Worm (Caenorhabditis elegans) whole organism, midembryonic: ENCODE results near the gene srh-240.

Source experiments
- T22C8.4 ChIP-seq: fragments of 200-800 bp; sonication (Bioruptor generic); IDR thresholded peaks from 2 replicates; pipeline ENCODE4 v1.3.6; 2022; ENCODE audit warnings: missing genetic modification characterization, missing compliant biosample characterization
- cog-1 ChIP-seq: sonication (generic microtip); optimal IDR thresholded peaks from 2 replicates; lab custom pipeline; 2016; ENCODE audit warnings: missing genetic modification characterization, missing compliant biosample characterization
- flt-1 ChIP-seq: fragments of 200-800 bp; sonication (Bioruptor generic); IDR thresholded peaks from 2 replicates; pipeline ENCODE4 v1.3.6; 2022; ENCODE audit warnings: missing genetic modification characterization, missing compliant biosample characterization
- klf-2 ChIP-seq: fragments of 200-800 bp; sonication (Bioruptor generic); conservative IDR thresholded peaks from 2 replicates; pipeline ENCODE4 v1.3.6; 2022; ENCODE audit warnings: missing genetic modification reagents, missing genetic modification characterization, missing compliant biosample characterization
- med-1 ChIP-seq: sonication (generic microtip); optimal IDR thresholded peaks from 2 replicates; lab custom pipeline; 2017; ENCODE audit warnings: missing genetic modification characterization, mild to moderate bottlenecking, missing compliant biosample characterization, antibody characterized with exemption, missing genetic modification reagents; ENCODE audit not compliant: insufficient read depth
- ref-1 ChIP-seq: fragments of 200-800 bp; sonication (Bioruptor generic); conservative IDR thresholded peaks from 2 replicates; pipeline ENCODE4 v1.3.6; 2022; ENCODE audit warnings: missing genetic modification reagents, missing genetic modification characterization, missing compliant biosample characterization
- tab-1 ChIP-seq: fragments of 200-800 bp; sonication (Bioruptor generic); IDR thresholded peaks from 2 replicates; pipeline ENCODE4 v1.3.6; 2022; ENCODE audit warnings: missing genetic modification characterization, missing compliant biosample characterization
- ztf-23 ChIP-seq: fragments of 200-800 bp; sonication (Bioruptor generic); IDR thresholded peaks from 2 replicates; pipeline ENCODE4 v1.3.6; 2022; ENCODE audit warnings: missing genetic modification reagents, missing genetic modification characterization, missing compliant biosample characterization
- ztf-29 ChIP-seq: fragments of 200-800 bp; sonication (Bioruptor generic); IDR thresholded peaks from 2 replicates; pipeline ENCODE4 v1.3.6; 2022; ENCODE audit warnings: missing genetic modification reagents, missing genetic modification characterization, missing compliant biosample characterization

Gene srh-240

DNA sequence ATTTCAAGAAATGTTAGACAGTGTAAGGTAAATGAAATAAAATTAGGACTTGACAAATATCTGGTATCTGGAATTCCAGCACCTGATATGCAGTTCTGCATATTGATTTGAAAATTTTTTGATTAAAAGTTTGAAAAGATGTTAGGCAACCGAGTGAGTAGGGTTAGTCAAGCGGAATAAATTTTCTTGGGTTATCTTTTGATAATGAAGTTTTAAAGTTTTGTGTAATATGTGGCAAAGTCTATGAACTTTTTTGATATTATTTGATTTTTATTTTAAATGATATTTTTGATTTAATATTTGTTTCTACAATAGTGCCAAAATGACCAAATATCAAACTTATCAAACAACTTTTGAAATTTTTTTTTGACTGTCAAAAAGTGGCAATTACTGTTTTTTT lies 4.5 kb downstream of the srh-240 start, which contains the start of gene srh-241:
TSS of gene srh-241 (minus strand) at position 101 of the 400 bp plus-strand sequence.
- TF ChIP-seq ztf-23 (no peak), ztf-29 (GFP tag; lab: Robert Waterston, UW) (no peak), med-1 (no peak), tab-1 (GFP tag; lab: Robert Waterston, UW) (no peak), flt-1 (GFP tag; lab: Robert Waterston, UW) (no peak), cog-1 (tag; lab: Kevin White, UChicago) (no peak), T22C8.4 (GFP tag; lab: Robert Waterston, UW) (no peak), ref-1 (GFP tag; lab: Robert Waterston, UW) (no peak), klf-2 (no peak)

DNA sequence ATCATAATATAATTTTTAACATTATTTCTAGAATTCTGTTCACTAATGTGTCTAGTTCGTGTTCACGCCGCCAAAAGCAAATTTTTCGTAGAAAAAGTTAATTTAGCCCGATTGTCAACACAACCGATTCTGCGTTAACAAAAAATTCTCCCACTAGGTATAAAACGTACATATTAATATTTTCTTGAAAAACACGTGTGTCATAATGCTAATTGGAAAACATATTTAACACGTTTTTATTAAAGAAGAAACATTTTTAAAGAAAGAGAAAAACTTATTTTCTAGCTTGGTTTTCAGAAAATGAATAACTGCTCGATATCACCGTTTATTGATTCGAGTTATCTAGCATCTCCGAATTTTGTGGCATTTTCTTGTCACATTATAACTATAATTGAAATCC lies 5.1 kb downstream of the srh-240 start, which contains the start of gene srh-243:
TSS of gene srh-243 (plus strand) at position 301 of the 400 bp plus-strand sequence.
- TF ChIP-seq T22C8.4 (GFP tag; lab: Robert Waterston, UW) = no peak
- TF ChIP-seq cog-1 (tag; lab: Kevin White, UChicago) = no peak
- TF ChIP-seq flt-1 (GFP tag; lab: Robert Waterston, UW) = no peak
- TF ChIP-seq tab-1 (GFP tag; lab: Robert Waterston, UW) = no peak
- TF ChIP-seq klf-2 = no peak
- no peak for TF ChIP-seq ref-1 (GFP tag; lab: Robert Waterston, UW)
- no peak for TF ChIP-seq ztf-23
- TF ChIP-seq ztf-29 (GFP tag; lab: Robert Waterston, UW) = no peak
- no peak for TF ChIP-seq med-1

DNA sequence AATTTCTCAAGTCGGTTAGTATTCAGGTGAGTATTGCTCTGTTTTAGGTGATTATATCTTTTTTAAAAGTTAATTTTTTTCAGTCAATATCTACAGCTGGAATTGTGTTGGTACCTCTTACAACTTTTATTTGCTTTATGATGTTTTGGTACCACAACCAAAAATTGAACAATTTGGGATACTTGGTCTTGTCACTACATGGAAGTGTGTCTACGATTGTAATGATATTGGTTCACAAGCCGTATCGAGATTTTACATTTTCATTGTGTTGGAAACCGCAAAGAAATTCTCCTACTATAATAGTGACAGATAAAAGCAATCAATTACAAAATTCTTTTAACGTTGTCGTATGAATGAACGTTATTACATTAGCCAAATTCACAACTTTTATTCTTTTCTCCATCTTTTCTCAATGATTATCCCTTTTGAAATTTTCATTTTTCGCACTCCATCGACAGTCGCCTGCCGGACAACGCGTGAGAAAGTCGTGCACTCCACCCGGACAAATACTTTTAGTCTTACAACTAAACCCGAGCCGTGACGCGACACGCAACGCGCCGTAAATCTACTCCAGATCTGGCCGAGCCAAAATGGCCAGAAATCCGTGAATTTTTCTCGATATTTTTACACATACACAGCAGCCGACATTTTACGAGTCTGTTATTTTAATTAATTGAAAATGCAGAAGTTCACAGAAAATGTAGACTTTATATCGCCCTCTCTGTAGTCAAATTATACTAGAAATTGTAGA lies 6.9 kb downstream of the srh-240 start:
- no peak for TF ChIP-seq tab-1 (GFP tag; lab: Robert Waterston, UW)
- TF ChIP-seq ztf-29 (GFP tag; lab: Robert Waterston, UW) = no peak
- TF ChIP-seq ref-1 (GFP tag; lab: Robert Waterston, UW) = no peak
- TF ChIP-seq ztf-23 = no peak
- TF ChIP-seq cog-1 (tag; lab: Kevin White, UChicago) = no peak
- no peak for TF ChIP-seq T22C8.4 (GFP tag; lab: Robert Waterston, UW)
- TF ChIP-seq klf-2 = no peak
- no peak for TF ChIP-seq med-1
- no peak for TF ChIP-seq flt-1 (GFP tag; lab: Robert Waterston, UW)

DNA sequence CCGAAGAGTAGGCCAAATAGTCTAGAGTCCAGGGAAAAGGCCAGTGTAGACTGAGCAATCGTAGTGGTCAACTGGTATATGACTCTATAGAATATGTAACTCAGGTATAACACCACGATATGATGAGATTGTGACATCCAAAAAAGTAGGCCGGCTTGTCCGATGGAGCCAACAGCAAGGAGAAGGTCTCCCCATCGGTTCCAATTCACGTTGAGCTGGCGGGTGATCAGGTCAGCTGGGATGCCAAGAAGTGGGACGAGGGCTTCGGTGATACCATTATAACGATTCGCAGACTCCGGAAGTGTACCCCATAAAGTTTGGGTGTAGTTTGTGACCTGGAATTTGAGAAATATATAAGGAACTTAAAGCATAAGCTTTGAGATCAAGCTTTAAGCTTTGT lies 7.9 kb downstream of the srh-240 start:
- no peak for TF ChIP-seq ztf-29 (GFP tag; lab: Robert Waterston, UW)
- TF ChIP-seq ref-1 (GFP tag; lab: Robert Waterston, UW) = no peak
- TF ChIP-seq tab-1 (GFP tag; lab: Robert Waterston, UW) = no peak
- TF ChIP-seq flt-1 (GFP tag; lab: Robert Waterston, UW) = no peak
- no peak for TF ChIP-seq ztf-23
- no peak for TF ChIP-seq med-1
- no peak for TF ChIP-seq cog-1 (tag; lab: Kevin White, UChicago)
- TF ChIP-seq T22C8.4 (GFP tag; lab: Robert Waterston, UW) = no peak
- TF ChIP-seq klf-2 = no peak

DNA sequence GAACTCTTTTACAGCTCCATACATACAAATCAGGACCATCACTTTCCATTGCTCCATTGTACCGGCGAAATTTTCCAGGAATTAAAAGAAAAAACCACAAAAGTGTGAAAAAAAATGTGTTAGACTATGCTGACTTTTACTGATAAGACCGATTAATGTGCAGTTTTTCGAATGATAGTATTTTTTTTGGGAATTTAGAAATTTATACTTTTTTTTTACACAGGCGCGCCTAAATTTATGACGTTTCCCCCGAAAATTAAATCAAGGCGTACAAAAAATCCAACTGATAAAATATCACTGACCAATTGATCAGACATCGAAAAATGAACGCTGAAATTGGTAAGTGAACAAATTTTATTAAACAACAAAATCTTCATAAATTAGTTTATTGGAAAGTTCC lies 10.4 kb downstream of the srh-240 start, which contains the start of gene folt-2:
TSS of gene folt-2 (minus strand) at position 179 of the 400 bp plus-strand sequence.
- TF ChIP-seq ztf-23 (no peak), ztf-29 (GFP tag; lab: Robert Waterston, UW) (no peak), cog-1 (tag; lab: Kevin White, UChicago) (no peak), flt-1 (GFP tag; lab: Robert Waterston, UW) (no peak), klf-2 (no peak), ref-1 (GFP tag; lab: Robert Waterston, UW) (no peak), T22C8.4 (GFP tag; lab: Robert Waterston, UW) (no peak), tab-1 (GFP tag; lab: Robert Waterston, UW) (no peak), med-1 (no peak)

DNA sequence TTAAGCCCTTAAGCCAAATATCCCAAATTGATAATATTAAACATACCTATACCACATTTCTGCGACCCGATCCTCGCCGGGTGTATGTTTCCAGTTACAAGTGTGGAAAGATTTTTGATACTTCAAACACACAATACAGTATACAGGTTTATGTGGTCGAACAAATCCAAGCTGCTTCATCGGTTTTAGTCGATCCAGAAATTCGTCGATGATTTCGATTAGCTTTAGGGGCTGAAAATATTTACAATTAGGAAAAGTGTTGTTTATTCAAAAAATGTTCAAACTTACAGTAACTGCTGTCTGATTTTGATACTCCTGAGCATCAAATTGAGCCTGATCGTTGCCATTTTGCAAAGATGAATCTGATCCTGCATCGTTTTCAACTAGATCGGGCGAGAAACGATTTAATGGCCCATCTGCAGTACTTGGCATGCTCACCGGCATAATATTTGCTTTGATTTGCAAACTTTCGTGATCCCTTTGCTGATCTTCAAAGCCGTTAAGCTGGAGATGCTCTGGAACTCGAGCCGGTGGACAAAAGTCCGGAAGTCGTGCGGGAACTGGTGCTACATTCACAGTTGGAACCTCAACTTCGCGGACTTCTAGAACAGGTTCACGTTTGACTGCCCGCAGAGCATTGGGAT lies 11.3 kb downstream of the srh-240 start:
- TF ChIP-seq tab-1 (GFP tag; lab: Robert Waterston, UW) = no peak
- no peak for TF ChIP-seq T22C8.4 (GFP tag; lab: Robert Waterston, UW)
- no peak for TF ChIP-seq med-1
- TF ChIP-seq klf-2 = no peak
- TF ChIP-seq ref-1 (GFP tag; lab: Robert Waterston, UW) = no peak
- no peak for TF ChIP-seq flt-1 (GFP tag; lab: Robert Waterston, UW)
- no peak for TF ChIP-seq cog-1 (tag; lab: Kevin White, UChicago)
- TF ChIP-seq ztf-29 (GFP tag; lab: Robert Waterston, UW) = no peak
- TF ChIP-seq ztf-23 = no peak

DNA sequence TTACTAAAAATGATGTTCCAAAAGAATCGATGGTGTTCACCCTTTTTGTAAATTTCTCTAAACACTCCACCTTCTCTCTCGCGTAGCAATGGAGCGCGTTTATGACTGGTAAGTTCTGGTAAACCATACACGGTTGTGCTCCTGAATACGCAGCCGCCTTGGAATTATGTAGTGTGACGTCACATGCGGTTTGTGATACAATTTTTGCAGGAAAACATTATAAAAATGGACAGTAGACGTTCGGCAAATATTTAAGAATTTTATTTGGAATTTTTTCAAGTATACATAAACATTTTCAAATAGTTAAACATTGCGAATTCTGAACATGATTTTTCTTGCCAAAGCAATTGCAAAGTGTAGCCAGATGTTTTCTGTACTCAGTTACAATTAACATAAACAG lies 12.5 kb downstream of the srh-240 start, which contains the start of gene F37B4.10:
TSS of gene F37B4.10 (minus strand) at position 101 of the 400 bp plus-strand sequence.
- TF ChIP-seq cog-1 (tag; lab: Kevin White, UChicago) = no peak
- TF ChIP-seq klf-2 = no peak
- TF ChIP-seq T22C8.4 (GFP tag; lab: Robert Waterston, UW) = no peak
- TF ChIP-seq flt-1 (GFP tag; lab: Robert Waterston, UW) = no peak
- TF ChIP-seq med-1 = no peak
- no peak for TF ChIP-seq tab-1 (GFP tag; lab: Robert Waterston, UW)

DNA sequence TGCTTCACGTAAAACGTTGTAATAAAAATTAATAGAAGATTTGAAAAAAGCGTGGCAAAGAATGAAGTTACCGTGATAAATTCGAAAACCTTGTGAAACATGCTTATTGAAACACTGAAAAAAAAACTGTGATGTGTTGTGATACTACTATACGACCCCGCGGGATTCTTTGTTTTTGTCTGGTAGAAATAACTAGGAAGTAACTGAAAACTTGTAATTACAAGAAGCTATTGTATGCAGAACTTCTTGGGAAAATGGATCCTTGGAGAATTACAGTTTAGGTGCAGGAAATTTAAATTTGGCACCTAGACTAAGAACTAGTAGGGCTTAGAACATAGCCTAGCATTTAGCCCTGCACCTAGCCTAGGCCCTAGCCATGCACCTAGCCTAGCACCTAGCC lies 14.8 kb downstream of the srh-240 start, which contains the start of gene str-39:
TSS of gene str-39 (minus strand) at position 101 of the 400 bp plus-strand sequence.
- TF ChIP-seq klf-2 (no peak), ref-1 (GFP tag; lab: Robert Waterston, UW) (no peak), cog-1 (tag; lab: Kevin White, UChicago) (no peak), tab-1 (GFP tag; lab: Robert Waterston, UW) (no peak), med-1 (no peak), T22C8.4 (GFP tag; lab: Robert Waterston, UW) (no peak), flt-1 (GFP tag; lab: Robert Waterston, UW) (no peak), ztf-23 (no peak), ztf-29 (GFP tag; lab: Robert Waterston, UW) (no peak)

DNA sequence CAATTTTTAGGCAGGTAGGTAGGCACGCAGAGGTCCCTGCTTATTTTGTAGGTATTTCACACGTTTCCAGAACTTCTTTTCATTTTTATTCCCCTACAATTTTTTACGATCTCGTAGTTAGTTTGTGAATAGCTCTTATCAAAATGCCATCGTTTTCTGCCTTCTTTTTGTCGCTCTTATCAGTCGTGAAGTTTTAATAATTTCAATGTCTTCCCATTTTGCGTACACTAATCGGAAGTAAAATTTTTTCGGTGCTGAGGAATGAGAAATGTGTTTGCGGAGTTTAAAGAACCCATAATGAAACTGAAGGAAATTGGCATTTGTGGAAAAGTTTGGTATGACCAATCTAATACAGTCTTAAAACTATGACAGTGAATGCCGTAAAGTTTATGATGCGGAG lies 15.4 kb downstream of the srh-240 start:
- TF ChIP-seq med-1 (no peak), ztf-29 (GFP tag; lab: Robert Waterston, UW) (no peak), cog-1 (tag; lab: Kevin White, UChicago) (no peak), T22C8.4 (GFP tag; lab: Robert Waterston, UW) (no peak), ref-1 (GFP tag; lab: Robert Waterston, UW) (no peak), flt-1 (GFP tag; lab: Robert Waterston, UW) (no peak), ztf-23 (no peak), tab-1 (GFP tag; lab: Robert Waterston, UW) (no peak), klf-2 (no peak)
